Worm (Caenorhabditis elegans): ENCODE data around the gene H05C05.4.

The H05C05.4 gene

ce11 chrIII:2946626-2947168, 696 bp upstream of the H05C05.4 start, which contains the start of gene H05C05.1:
Gene H05C05.1 (plus strand): TSS chrIII:2947118.
- TF ChIP-seq zip-8 (tag; optimal IDR thresholded peaks at IDR 0.05), result no peak
- no peak for TF ChIP-seq hlh-1 (tag; optimal IDR thresholded peaks at IDR 0.05)
- TF ChIP-seq lsy-2 (tag; optimal IDR thresholded peaks at IDR 0.05), result no peak
- no peak for TF ChIP-seq ham-2 (GFP tag; optimal IDR thresholded peaks at IDR 0.05)
- no peak for TF ChIP-seq ztf-11 (tag; optimal IDR thresholded peaks at IDR 0.05)
- TF ChIP-seq drap-1 (GFP tag; optimal IDR thresholded peaks at IDR 0.05), result no peak
- TF ChIP-seq ceh-39 (tag; optimal IDR thresholded peaks at IDR 0.05), result no peak
- no peak for TF ChIP-seq ces-1 (GFP tag; optimal IDR thresholded peaks at IDR 0.05)

ce11 chrIII:2943995-2944394, 2.0 kb downstream of the H05C05.4 start, which contains the start of gene R10F2.6:
Gene R10F2.6 (minus strand): TSS chrIII:2944095.
- TF ChIP-seq ztf-11 (tag; optimal IDR thresholded peaks at IDR 0.05), result no peak
- no peak for TF ChIP-seq ces-1 (GFP tag; optimal IDR thresholded peaks at IDR 0.05)
- no peak for TF ChIP-seq mls-2 (tag; optimal IDR thresholded peaks at IDR 0.05)
- no peak for TF ChIP-seq pha-4 (tag; optimal IDR thresholded peaks at IDR 0.05)
- no peak for TF ChIP-seq ceh-83 (GFP tag; optimal IDR thresholded peaks at IDR 0.05)
- no peak for TF ChIP-seq snpc-4 (tag; optimal IDR thresholded peaks at IDR 0.05)
- no peak for TF ChIP-seq lsy-2 (tag; optimal IDR thresholded peaks at IDR 0.05)

ce11 chrIII:2941578-2941977, 4.4 kb downstream of the H05C05.4 start:
- TF ChIP-seq mls-2 (tag; optimal IDR thresholded peaks at IDR 0.05) (no peak), unc-39 (tag; optimal IDR thresholded peaks at IDR 0.05) (no peak), sem-2 (GFP tag; optimal IDR thresholded peaks at IDR 0.05) (no peak), nhr-12 (tag; optimal IDR thresholded peaks at IDR 0.05) (no peak)

- TF ChIP-seq mls-2 (tag; optimal IDR thresholded peaks at IDR 0.05), result no peak
- TF ChIP-seq ces-1 (GFP tag; optimal IDR thresholded peaks at IDR 0.05), result no peak
- TF ChIP-seq blmp-1 (tag; optimal IDR thresholded peaks at IDR 0.05), result no peak
- no peak for TF ChIP-seq bed-3 (GFP tag; optimal IDR thresholded peaks at IDR 0.05)
- no peak for TF ChIP-seq ztf-11 (tag; optimal IDR thresholded peaks at IDR 0.05)
- TF ChIP-seq pha-4 (tag; optimal IDR thresholded peaks at IDR 0.05), result no peak
- TF ChIP-seq unc-39 (tag; optimal IDR thresholded peaks at IDR 0.05), result no peak
- no peak for TF ChIP-seq zip-8 (tag; optimal IDR thresholded peaks at IDR 0.05)
- no peak for TF ChIP-seq sptf-1 (tag; optimal IDR thresholded peaks at IDR 0.05)
- no peak for TF ChIP-seq nhr-76 (tag; optimal IDR thresholded peaks at IDR 0.05)
- TF ChIP-seq cnd-1 (tag; optimal IDR thresholded peaks at IDR 0.05), result no peak
- TF ChIP-seq tbx-8 (GFP tag; optimal IDR thresholded peaks at IDR 0.05), result no peak
- TF ChIP-seq mab-5 (tag; optimal IDR thresholded peaks at IDR 0.05), result no peak
- no peak for TF ChIP-seq ceh-43 (GFP tag; optimal IDR thresholded peaks at IDR 0.05)
- no peak for TF ChIP-seq lsy-2 (tag; optimal IDR thresholded peaks at IDR 0.05)
- TF ChIP-seq unc-120 (tag; optimal IDR thresholded peaks at IDR 0.05; ENCODE audit: poor library complexity, severe bottlenecking), result no peak
- TF ChIP-seq elt-1 (tag; optimal IDR thresholded peaks at IDR 0.05; ENCODE audit: borderline replicate concordance, insufficient read depth), result no peak
- TF ChIP-seq ceh-83 (GFP tag; optimal IDR thresholded peaks at IDR 0.05), result no peak
- no peak for TF ChIP-seq sem-2 (GFP tag; optimal IDR thresholded peaks at IDR 0.05)
Observed at ce11 chrIII:2937780-2938179, 8.2 kb downstream of the H05C05.4 start.

- TF ChIP-seq sem-2 (GFP tag; optimal IDR thresholded peaks at IDR 0.05) (no peak), tbx-8 (GFP tag; optimal IDR thresholded peaks at IDR 0.05) (no peak)
Observed at ce11 chrIII:2924658-2925057, 21.3 kb downstream of the H05C05.4 start, which contains the start of gene R10F2.5. Gene R10F2.5 (minus strand): TSS chrIII:2924758.

ce11 chrIII:2923012-2923411, 23.0 kb downstream of the H05C05.4 start, which contains the start of gene R10F2.4:
Gene R10F2.4 (minus strand): TSS chrIII:2923112.
- TF ChIP-seq ces-1 (GFP tag; optimal IDR thresholded peaks at IDR 0.05), result no peak
- TF ChIP-seq nhr-12 (tag; optimal IDR thresholded peaks at IDR 0.05), result no peak
- no peak for TF ChIP-seq nhr-2 (tag; optimal IDR thresholded peaks at IDR 0.05)
- TF ChIP-seq sem-2 (GFP tag; optimal IDR thresholded peaks at IDR 0.05), result no peak
- no peak for TF ChIP-seq lin-13 (tag; optimal IDR thresholded peaks at IDR 0.05)
- TF ChIP-seq hlh-1 (tag; optimal IDR thresholded peaks at IDR 0.05), result no peak
- TF ChIP-seq sptf-1 (tag; optimal IDR thresholded peaks at IDR 0.05), result no peak
- TF ChIP-seq pha-4 (tag; optimal IDR thresholded peaks at IDR 0.05), result no peak
- TF ChIP-seq blmp-1 (tag; optimal IDR thresholded peaks at IDR 0.05), result no peak
- TF ChIP-seq elt-1 (tag; optimal IDR thresholded peaks at IDR 0.05; ENCODE audit: borderline replicate concordance, insufficient read depth), result no peak
- TF ChIP-seq mls-2 (tag; optimal IDR thresholded peaks at IDR 0.05), result no peak
- TF ChIP-seq M03D4.4 (tag; optimal IDR thresholded peaks at IDR 0.05), result no peak
- TF ChIP-seq bed-3 (GFP tag; optimal IDR thresholded peaks at IDR 0.05), result no peak
- no peak for TF ChIP-seq elt-3 (tag; optimal IDR thresholded peaks at IDR 0.05)
- no peak for TF ChIP-seq flh-1 (GFP tag; optimal IDR thresholded peaks at IDR 0.05)
- no peak for TF ChIP-seq nhr-76 (tag; optimal IDR thresholded peaks at IDR 0.05)
- TF ChIP-seq mep-1 (tag; optimal IDR thresholded peaks at IDR 0.05), result no peak
- TF ChIP-seq nhr-28 (tag; optimal IDR thresholded peaks at IDR 0.05), result no peak
